Worm (Caenorhabditis elegans) whole organism, early embryonic: ENCODE results near the gene ptr-15.

ENCODE experiments used
- F13C5.2 ChIP-seq: sonication (generic microtip); optimal IDR thresholded peaks from 2 replicates; lab custom pipeline; 2017; ENCODE audit warnings: mild to moderate bottlenecking, missing genetic modification characterization, inconsistent platforms, missing compliant biosample characterization
- ama-1 ChIP-seq: fragments of 150-350 bp; optimal IDR thresholded peaks from 2 replicates; lab custom pipeline; 2014
- ceh-36 ChIP-seq: sonication (generic microtip); optimal IDR thresholded peaks from 2 replicates; lab custom pipeline; 2016; ENCODE audit warnings: missing genetic modification characterization, inconsistent platforms, missing compliant biosample characterization
- flt-1 ChIP-seq: fragments of 200-800 bp; sonication (Bioruptor generic); IDR thresholded peaks from 2 replicates; pipeline ENCODE4 v1.3.6; 2022; ENCODE audit warnings: missing genetic modification characterization, missing compliant biosample characterization
- hmg-4 ChIP-seq: fragments of 200-800 bp; sonication (Bioruptor generic); optimal IDR thresholded peaks from 2 replicates; lab custom pipeline; 2018; ENCODE audit warnings: mild to moderate bottlenecking, missing genetic modification characterization, missing compliant biosample characterization
- hnd-1 ChIP-seq: sonication (generic microtip); optimal IDR thresholded peaks from 2 replicates; lab custom pipeline; 2016; ENCODE audit warnings: missing genetic modification characterization, missing compliant biosample characterization
- pes-1 ChIP-seq: fragments of 200-800 bp; sonication (Bioruptor generic); IDR thresholded peaks from 2 replicates; pipeline ENCODE4 v1.3.6; 2022; ENCODE audit warnings: missing genetic modification reagents, missing genetic modification characterization, missing compliant biosample characterization
- tbx-11 ChIP-seq: fragments of 200-800 bp; sonication (Bioruptor generic); IDR thresholded peaks from 2 replicates; pipeline ENCODE4 v1.3.6; 2022; ENCODE audit warnings: missing genetic modification characterization, missing compliant biosample characterization
- tbx-37 ChIP-seq: fragments of 200-800 bp; sonication (Bioruptor generic); conservative IDR thresholded peaks from 2 replicates; pipeline ENCODE4 v1.3.6; 2022; ENCODE audit warnings: missing genetic modification reagents, missing genetic modification characterization, missing compliant biosample characterization
- tra-4 ChIP-seq: sonication (generic microtip); optimal IDR thresholded peaks from 2 replicates; lab custom pipeline; 2017; ENCODE audit warnings: missing genetic modification characterization, missing compliant biosample characterization

ce11 chrV:6947442-6947841 lies 22.4 kb downstream of the ptr-15 start, which contains the start of gene Y57E12B.4:
- TF ChIP-seq pes-1 (GFP tag; lab: Robert Waterston, UW), result no peak
- no peak for TF ChIP-seq hnd-1 (tag; lab: Kevin White, UChicago)
- TF ChIP-seq tbx-37 (GFP tag; lab: Robert Waterston, UW), result no peak
- TF ChIP-seq ceh-36 (tag; lab: Kevin White, UChicago), result no peak
- no peak for TF ChIP-seq tra-4
- no peak for TF ChIP-seq tbx-11 (GFP tag; lab: Robert Waterston, UW)
- no peak for TF ChIP-seq ama-1 (lab: Kevin White, UChicago)
- no peak for TF ChIP-seq flt-1 (GFP tag; lab: Robert Waterston, UW)
- TF ChIP-seq hmg-4 (GFP tag; lab: Kevin White, UChicago), result no peak
- TF ChIP-seq F13C5.2 (tag; lab: Kevin White, UChicago), result no peak
